Worm (Caenorhabditis elegans): Measurements from ENCODE around the gene acl-14.
A peak's percentile ranks its signal among the peaks of the same experiment; 100 is the strongest.

Gene acl-14

ce11 chrV:9370986-9371385, 37.6 kb upstream of the acl-14 start, which contains the start of gene E02C12.6:
TSS of gene E02C12.6 (minus strand) at chrV:9371086.
- TF ChIP-seq dmd-6 (GFP tag; IDR thresholded peaks at IDR 0.05) (peak; percentile 12; the same call in 1 of the 2 replicates), zfp-2 (tag; optimal IDR thresholded peaks at IDR 0.05) (no peak), pqm-1 (tag; optimal IDR thresholded peaks at IDR 0.05) (peak; percentile 51), nhr-28 (tag; optimal IDR thresholded peaks at IDR 0.05) (peak; percentile 10)

ce11 chrV:9359674-9360073, 26.2 kb upstream of the acl-14 start, which contains the start of gene gpa-3:
TSS of gene gpa-3 (minus strand) at chrV:9359774.
- no peak for TF ChIP-seq Y48G9A.11 (GFP tag; IDR thresholded peaks at IDR 0.05)
- no peak for TF ChIP-seq ztf-7 (tag; optimal IDR thresholded peaks at IDR 0.05)
- peak in 1 of 2 experiments; percentile 68 for TF ChIP-seq unc-62 (GFP tag; optimal IDR thresholded peaks at IDR 0.05 in 1 of 2)
- TF ChIP-seq unc-62 (tag; optimal IDR thresholded peaks at IDR 0.05) = no peak

- TF ChIP-seq hif-1 (tag; optimal IDR thresholded peaks at IDR 0.05) (no peak), madf-9 (GFP tag; conservative IDR thresholded peaks at IDR 0.05) (no peak), hlh-30 (tag; optimal IDR thresholded peaks at IDR 0.05; ENCODE audit: insufficient read depth) (no peak), ceh-44 (GFP tag; IDR thresholded peaks at IDR 0.05) (no peak), vab-7 (GFP tag; IDR thresholded peaks at IDR 0.05) (no peak), dve-1 (tag; optimal IDR thresholded peaks at IDR 0.05; ENCODE audit: insufficient read depth) (peak; percentile 27), pqm-1 (tag; optimal IDR thresholded peaks at IDR 0.05) (peak; percentile 30), lin-15B (tag; optimal IDR thresholded peaks at IDR 0.05) (no peak), nhr-25 (tag; optimal IDR thresholded peaks at IDR 0.05; ENCODE audit: borderline replicate concordance, insufficient read depth) (no peak), D1046.2 (GFP tag; IDR thresholded peaks at IDR 0.05) (no peak), dmd-6 (GFP tag; IDR thresholded peaks at IDR 0.05) (0 out of 2 replicates have a peak, but pooled peaks have one; percentile 22), daf-16 (GFP tag; optimal IDR thresholded peaks at IDR 0.05) (no peak), daf-16 (tag; optimal IDR thresholded peaks at IDR 0.05) (peak; percentile 73)
Observed at ce11 chrV:9356345-9356744, 22.9 kb upstream of the acl-14 start, which contains the start of gene ttr-49. TSS of gene ttr-49 (minus strand) at chrV:9356515.

ce11 chrV:9355371-9355770, 21.9 kb upstream of the acl-14 start, which contains the start of gene ttr-40:
TSS of gene ttr-40 (minus strand) at chrV:9355471.
- TF ChIP-seq unc-62 (GFP tag; optimal IDR thresholded peaks at IDR 0.05 in 1 of 2) (no peak), unc-62 (tag; optimal IDR thresholded peaks at IDR 0.05) (no peak), lin-15B (tag; optimal IDR thresholded peaks at IDR 0.05) (no peak), lin-38 (GFP tag; IDR thresholded peaks at IDR 0.05) (no peak), skn-1 (tag; optimal IDR thresholded peaks at IDR 0.05) (no peak), nhr-111 (GFP tag; optimal IDR thresholded peaks at IDR 0.05) (no peak), lsy-2 (tag; optimal IDR thresholded peaks at IDR 0.05) (no peak), nhr-28 (tag; optimal IDR thresholded peaks at IDR 0.05) (no peak), snpc-1.2 (GFP tag; IDR thresholded peaks at IDR 0.05) (no peak), ZK337.2 (GFP tag; IDR thresholded peaks at IDR 0.05) (no peak)

ce11 chrV:9352947-9353346, 19.5 kb upstream of the acl-14 start, which contains the start of gene srx-46:
TSS of gene srx-46 (plus strand) at chrV:9353247.
- no peak for TF ChIP-seq zfp-2 (tag; optimal IDR thresholded peaks at IDR 0.05)
- no peak for TF ChIP-seq mdl-1 (tag; optimal IDR thresholded peaks at IDR 0.05)
- no peak for TF ChIP-seq zip-11 (GFP tag; IDR thresholded peaks at IDR 0.05)
- TF ChIP-seq daf-16 (GFP tag; optimal IDR thresholded peaks at IDR 0.05) = no peak
- no peak for TF ChIP-seq daf-16 (tag; optimal IDR thresholded peaks at IDR 0.05)
- no peak for TF ChIP-seq vab-7 (GFP tag; IDR thresholded peaks at IDR 0.05)
- TF ChIP-seq ztf-7 (tag; optimal IDR thresholded peaks at IDR 0.05) = no peak
- no peak for TF ChIP-seq aly-2 (tag; optimal IDR thresholded peaks at IDR 0.05)

- TF ChIP-seq hlh-11 (tag; optimal IDR thresholded peaks at IDR 0.05) (no peak), rbr-2 (tag; optimal IDR thresholded peaks at IDR 0.05) (no peak), zip-11 (GFP tag; IDR thresholded peaks at IDR 0.05) (no peak), nhr-76 (tag; optimal IDR thresholded peaks at IDR 0.05) (no peak), ctbp-1 (GFP tag; IDR thresholded peaks at IDR 0.05) (no peak), dmd-9 (GFP tag; IDR thresholded peaks at IDR 0.05) (no peak), zfp-2 (tag; optimal IDR thresholded peaks at IDR 0.05) (no peak), Y5F2A.4 (GFP tag; optimal IDR thresholded peaks at IDR 0.05) (no peak), snpc-4 (tag; optimal IDR thresholded peaks at IDR 0.05) (no peak), mdl-1 (tag; optimal IDR thresholded peaks at IDR 0.05) (no peak)
Observed at ce11 chrV:9349687-9350086, 16.3 kb upstream of the acl-14 start, which contains the start of gene srx-47. TSS of gene srx-47 (plus strand) at chrV:9349987.
